Worm (Caenorhabditis elegans): ENCODE results near the gene F58G1.3.

The F58G1.3 gene

ce11 chrII:12901025-12901424 lies 27.1 kb downstream of the F58G1.3 start, which contains the start of gene clec-65:
Gene clec-65, plus strand, starts transcription at chrII:12901325.
- no peak for TF ChIP-seq elt-1 (tag; optimal IDR thresholded peaks at IDR 0.05; ENCODE audit: borderline replicate concordance, insufficient read depth)

ce11 chrII:12897942-12898341 lies 30.2 kb downstream of the F58G1.3 start, which contains the start of gene clec-64:
Gene clec-64, plus strand, starts transcription at chrII:12898242.
- TF ChIP-seq drap-1 (GFP tag; optimal IDR thresholded peaks at IDR 0.05): no peak
- TF ChIP-seq nhr-28 (tag; optimal IDR thresholded peaks at IDR 0.05): no peak
- no peak for TF ChIP-seq bed-3 (GFP tag; optimal IDR thresholded peaks at IDR 0.05)
- no peak for TF ChIP-seq nhr-237 (tag; optimal IDR thresholded peaks at IDR 0.05)
- TF ChIP-seq mep-1 (tag; optimal IDR thresholded peaks at IDR 0.05): no peak
- no peak for TF ChIP-seq unc-39 (tag; optimal IDR thresholded peaks at IDR 0.05)
- no peak for TF ChIP-seq zip-8 (tag; optimal IDR thresholded peaks at IDR 0.05)
- no peak for TF ChIP-seq unc-62 (GFP tag; optimal IDR thresholded peaks at IDR 0.05)
- no peak for TF ChIP-seq sptf-1 (tag; optimal IDR thresholded peaks at IDR 0.05)
- no peak for TF ChIP-seq snpc-4 (tag; optimal IDR thresholded peaks at IDR 0.05)
- TF ChIP-seq sem-2 (GFP tag; optimal IDR thresholded peaks at IDR 0.05): no peak

ce11 chrII:12897361-12897760 lies 30.8 kb downstream of the F58G1.3 start:
- no peak for TF ChIP-seq flh-1 (GFP tag; optimal IDR thresholded peaks at IDR 0.05)
- no peak for TF ChIP-seq elt-3 (tag; optimal IDR thresholded peaks at IDR 0.05)
- TF ChIP-seq hlh-1 (tag; optimal IDR thresholded peaks at IDR 0.05): no peak
- no peak for TF ChIP-seq mab-5 (tag; optimal IDR thresholded peaks at IDR 0.05)
- TF ChIP-seq lin-13 (tag; optimal IDR thresholded peaks at IDR 0.05): no peak
- TF ChIP-seq nhr-12 (tag; optimal IDR thresholded peaks at IDR 0.05): no peak
- TF ChIP-seq bed-3 (GFP tag; optimal IDR thresholded peaks at IDR 0.05): no peak
- TF ChIP-seq unc-62 (GFP tag; optimal IDR thresholded peaks at IDR 0.05): no peak
- TF ChIP-seq nhr-237 (tag; optimal IDR thresholded peaks at IDR 0.05): no peak
- TF ChIP-seq ceh-43 (GFP tag; optimal IDR thresholded peaks at IDR 0.05): no peak

ce11 chrII:12896666-12897065 lies 31.5 kb downstream of the F58G1.3 start:
- no peak for TF ChIP-seq lin-32 (GFP tag; optimal IDR thresholded peaks at IDR 0.05)
- TF ChIP-seq M03D4.4 (tag; optimal IDR thresholded peaks at IDR 0.05): no peak
- no peak for TF ChIP-seq unc-62 (GFP tag; optimal IDR thresholded peaks at IDR 0.05)
- no peak for TF ChIP-seq ham-2 (GFP tag; optimal IDR thresholded peaks at IDR 0.05)
- no peak for TF ChIP-seq unc-39 (tag; optimal IDR thresholded peaks at IDR 0.05)
- TF ChIP-seq pha-4 (tag; optimal IDR thresholded peaks at IDR 0.05): no peak
- no peak for TF ChIP-seq bed-3 (GFP tag; optimal IDR thresholded peaks at IDR 0.05)
- TF ChIP-seq elt-3 (tag; optimal IDR thresholded peaks at IDR 0.05): no peak

ce11 chrII:12895078-12895670 lies 33.0 kb downstream of the F58G1.3 start, which contains the start of the genes clec-62 and clec-63:
Gene clec-62, minus strand, starts transcription at chrII:12895128.
Gene clec-63, plus strand, starts transcription at chrII:12895638.
- no peak for TF ChIP-seq nhr-2 (tag; optimal IDR thresholded peaks at IDR 0.05)
- TF ChIP-seq drap-1 (GFP tag; optimal IDR thresholded peaks at IDR 0.05): no peak
- no peak for TF ChIP-seq hlh-1 (tag; optimal IDR thresholded peaks at IDR 0.05)
- TF ChIP-seq ces-1 (GFP tag; optimal IDR thresholded peaks at IDR 0.05): no peak
- TF ChIP-seq M03D4.4 (tag; optimal IDR thresholded peaks at IDR 0.05): no peak
- TF ChIP-seq nhr-28 (tag; optimal IDR thresholded peaks at IDR 0.05): no peak
- TF ChIP-seq mep-1 (tag; optimal IDR thresholded peaks at IDR 0.05): no peak
- no peak for TF ChIP-seq mab-5 (tag; optimal IDR thresholded peaks at IDR 0.05)
- no peak for TF ChIP-seq pha-4 (tag; optimal IDR thresholded peaks at IDR 0.05)
- TF ChIP-seq lsy-2 (tag; optimal IDR thresholded peaks at IDR 0.05): no peak
- no peak for TF ChIP-seq snpc-4 (tag; optimal IDR thresholded peaks at IDR 0.05)
- no peak for TF ChIP-seq elt-3 (tag; optimal IDR thresholded peaks at IDR 0.05)
- TF ChIP-seq cnd-1 (tag; optimal IDR thresholded peaks at IDR 0.05): no peak
- TF ChIP-seq lin-32 (GFP tag; optimal IDR thresholded peaks at IDR 0.05): no peak
- TF ChIP-seq ceh-39 (tag; optimal IDR thresholded peaks at IDR 0.05): no peak
- no peak for TF ChIP-seq bed-3 (GFP tag; optimal IDR thresholded peaks at IDR 0.05)
- no peak for TF ChIP-seq sptf-1 (tag; optimal IDR thresholded peaks at IDR 0.05)

ce11 chrII:12892407-12892806 lies 35.7 kb downstream of the F58G1.3 start:
- TF ChIP-seq tbx-8 (GFP tag; optimal IDR thresholded peaks at IDR 0.05) (no peak), zip-8 (tag; optimal IDR thresholded peaks at IDR 0.05) (no peak), unc-62 (GFP tag; optimal IDR thresholded peaks at IDR 0.05) (no peak), nhr-28 (tag; optimal IDR thresholded peaks at IDR 0.05) (no peak), nhr-237 (tag; optimal IDR thresholded peaks at IDR 0.05) (no peak), ceh-83 (GFP tag; optimal IDR thresholded peaks at IDR 0.05) (no peak), drap-1 (GFP tag; optimal IDR thresholded peaks at IDR 0.05) (no peak)

Data from whole organism, mixed stage, embryonic.